Fruit fly (Drosophila melanogaster) whole organism, wandering third instar larva: ENCODE data around the gene CG4297.

Source experiments
- Abd-B ChIP-seq: fragments of >200 bp; optimal IDR thresholded peaks from 2 replicates; lab custom pipeline; 2017; ENCODE audit warnings: missing biosample characterization, missing genetic modification characterization
- CG32264 ChIP-seq: fragments of 200-800 bp; sonication (Bioruptor generic); optimal IDR thresholded peaks from 2 replicates; lab custom pipeline; 2016; ENCODE audit warnings: missing biosample characterization, missing genetic modification characterization
- CG9705 ChIP-seq: fragments of 200-800 bp; sonication (Bioruptor generic); optimal IDR thresholded peaks from 2 replicates; lab custom pipeline; 2018; ENCODE audit warnings: missing biosample characterization, mild to moderate bottlenecking, missing genetic modification characterization
- CrebA ChIP-seq: fragments of 200-800 bp; sonication (Bioruptor generic); optimal IDR thresholded peaks from 2 replicates; lab custom pipeline; 2016; ENCODE audit warnings: missing biosample characterization, mild to moderate bottlenecking, missing genetic modification characterization, borderline replicate concordance
- Dfd ChIP-seq: fragments of >200 bp; optimal IDR thresholded peaks from 2 replicates; lab custom pipeline; 2017; ENCODE audit warnings: missing biosample characterization, missing genetic modification characterization
- Dif ChIP-seq: fragments of 200-275, 200-300 bp; sonication (Bioruptor generic); optimal IDR thresholded peaks from 2 replicates; lab custom pipeline; 2018; ENCODE audit warnings: missing biosample characterization, missing genetic modification characterization; ENCODE audit not compliant: partially characterized antibody
- GATAd ChIP-seq: sonication (Bioruptor generic); optimal IDR thresholded peaks from 2 replicates; lab custom pipeline; 2016; ENCODE audit warnings: missing biosample characterization, missing genetic modification characterization
- HLH106 ChIP-seq: fragments of 200-800 bp; optimal IDR thresholded peaks from 3 replicates; lab custom pipeline; 2019; ENCODE audit warnings: missing biosample characterization, mild to moderate bottlenecking, missing genetic modification characterization, moderate library complexity
- Hnf4 ChIP-seq: fragments of 200-800 bp; sonication (Bioruptor generic); optimal IDR thresholded peaks from 2 replicates; lab custom pipeline; 2016; ENCODE audit warnings: missing biosample characterization, mild to moderate bottlenecking, missing genetic modification characterization
- Hr78 ChIP-seq: fragments of >200 bp; optimal IDR thresholded peaks from 2 replicates; lab custom pipeline; 2017; ENCODE audit warnings: missing biosample characterization, missing genetic modification characterization
- Hr83 ChIP-seq: fragments of 200-300 bp; sonication (Bioruptor generic); optimal IDR thresholded peaks from 2 replicates; lab custom pipeline; 2016; ENCODE audit warnings: missing biosample characterization, mild to moderate bottlenecking, missing genetic modification characterization, moderate library complexity; ENCODE audit not compliant: poor library complexity, severe bottlenecking
- Jra ChIP-seq: sonication (Bioruptor generic); optimal IDR thresholded peaks from 2 replicates; lab custom pipeline; 2016; ENCODE audit warnings: missing biosample characterization, missing genetic modification characterization
- Mio ChIP-seq: sonication (Bioruptor generic); optimal IDR thresholded peaks from 2 replicates; lab custom pipeline; 2016; ENCODE audit warnings: missing biosample characterization, missing genetic modification characterization
- Myc ChIP-seq: fragments of >200 bp; optimal IDR thresholded peaks from 2 replicates; lab custom pipeline; 2017
- N ChIP-seq: fragments of >200 bp; optimal IDR thresholded peaks from 2 replicates; lab custom pipeline; 2018; ENCODE audit warnings: missing biosample characterization, missing external identifiers, missing genetic modification characterization
- OdsH ChIP-seq: fragments of 200-800 bp; sonication (Bioruptor generic); optimal IDR thresholded peaks from 2 replicates; lab custom pipeline; 2016; ENCODE audit warnings: missing biosample characterization, mild to moderate bottlenecking, missing genetic modification characterization
- Rel ChIP-seq, 2 experiments: fragments of 200-800 bp; sonication (Bioruptor generic) in 1 of 2; optimal IDR thresholded peaks; 2 replicates in 1 of 2; 3 replicates in 1 of 2; lab custom pipeline; 2016 to 2019; ENCODE audit warnings: mild to moderate bottlenecking in 2 of 2, missing biosample characterization in 2 of 2, missing genetic modification characterization in 2 of 2, moderate library complexity in 1 of 2
- Sp1 ChIP-seq: fragments of 200-800 bp; sonication (Bioruptor generic); optimal IDR thresholded peaks from 3 replicates; lab custom pipeline; 2019; ENCODE audit warnings: missing biosample characterization, mild to moderate bottlenecking, missing genetic modification characterization, moderate library complexity
- Vsx2 ChIP-seq: fragments of 200-300, 225-300 bp; sonication (Bioruptor generic); optimal IDR thresholded peaks from 2 replicates; lab custom pipeline; 2018; ENCODE audit warnings: missing biosample characterization, missing genetic modification characterization; ENCODE audit not compliant: partially characterized antibody
- br ChIP-seq: fragments of 200-800 bp; sonication (Bioruptor generic); optimal IDR thresholded peaks from 2 replicates; lab custom pipeline; 2016; ENCODE audit warnings: missing biosample characterization, missing genetic modification characterization
- brk ChIP-seq: fragments of 200-800 bp; sonication (Bioruptor generic); optimal IDR thresholded peaks from 2 replicates; lab custom pipeline; 2016; ENCODE audit warnings: missing biosample characterization, mild to moderate bottlenecking, missing genetic modification characterization
- dl ChIP-seq, 2 experiments: fragments of 175-275, 200-275 bp in 1 of 2; fragments of 200-275 bp in 1 of 2; sonication (Bioruptor generic); optimal IDR thresholded peaks; lab custom pipeline; 2018; ENCODE audit warnings: mild to moderate bottlenecking in 2 of 2, missing biosample characterization in 2 of 2, missing genetic modification characterization in 2 of 2, moderate library complexity in 2 of 2; ENCODE audit not compliant: partially characterized antibody in 2 of 2, insufficient read depth in 1 of 2
- dmrt93B ChIP-seq: fragments of 200-800 bp; sonication (Bioruptor generic); optimal IDR thresholded peaks from 2 replicates; lab custom pipeline; 2018; ENCODE audit warnings: missing biosample characterization, mild to moderate bottlenecking, missing genetic modification characterization
- dsf ChIP-seq: sonication (Bioruptor generic); optimal IDR thresholded peaks from 2 replicates; lab custom pipeline; 2016; ENCODE audit warnings: missing biosample characterization, missing genetic modification characterization, borderline replicate concordance
- ey ChIP-seq: fragments of 200-800 bp; sonication (Bioruptor generic); optimal IDR thresholded peaks from 2 replicates; lab custom pipeline; 2016; ENCODE audit warnings: missing biosample characterization, missing genetic modification characterization
- foxo ChIP-seq, 2 experiments: fragments of 200-800 bp; sonication (Bioruptor generic); optimal IDR thresholded peaks; 2 replicates in 1 of 2; 3 replicates in 1 of 2; lab custom pipeline; 2016 to 2017; ENCODE audit warnings: missing biosample characterization in 2 of 2, missing genetic modification characterization in 2 of 2
- fru ChIP-seq: fragments of 200-800 bp; sonication (Bioruptor generic); optimal IDR thresholded peaks from 3 replicates; lab custom pipeline; 2016; ENCODE audit warnings: missing biosample characterization, mild to moderate bottlenecking, missing genetic modification characterization
- h ChIP-seq: fragments of 200-800 bp; sonication (Bioruptor generic); optimal IDR thresholded peaks from 3 replicates; lab custom pipeline; 2016; ENCODE audit warnings: missing biosample characterization, mild to moderate bottlenecking, missing genetic modification characterization
- jim ChIP-seq: fragments of 175-275, 200-325 bp; sonication (Bioruptor generic); optimal IDR thresholded peaks from 2 replicates; lab custom pipeline; 2016; ENCODE audit warnings: missing biosample characterization, mild to moderate bottlenecking, missing genetic modification characterization
- lola ChIP-seq: fragments of >200 bp; optimal IDR thresholded peaks from 2 replicates; lab custom pipeline; 2017; ENCODE audit warnings: missing biosample characterization, missing genetic modification characterization
- pan ChIP-seq: fragments of >200 bp; optimal IDR thresholded peaks from 2 replicates; lab custom pipeline; 2017
- psq ChIP-seq: fragments of 200-800 bp; sonication (Bioruptor generic); optimal IDR thresholded peaks from 3 replicates; lab custom pipeline; 2017; ENCODE audit warnings: missing biosample characterization, mild to moderate bottlenecking, missing genetic modification characterization, moderate library complexity
- rgr ChIP-seq: fragments of 200-800 bp; sonication (Bioruptor generic); optimal IDR thresholded peaks from 3 replicates; lab custom pipeline; 2016; ENCODE audit warnings: missing biosample characterization, mild to moderate bottlenecking, missing genetic modification characterization
- sage ChIP-seq: fragments of 200-800 bp; sonication (Bioruptor generic); optimal IDR thresholded peaks from 2 replicates; lab custom pipeline; 2016; ENCODE audit warnings: missing biosample characterization, mild to moderate bottlenecking, missing genetic modification characterization
- sv ChIP-seq: fragments of 200-800 bp; sonication (Bioruptor generic); optimal IDR thresholded peaks from 3 replicates; lab custom pipeline; 2016; ENCODE audit warnings: missing biosample characterization, missing genetic modification characterization
- tai ChIP-seq: sonication (Bioruptor generic); optimal IDR thresholded peaks from 2 replicates; lab custom pipeline; 2016; ENCODE audit warnings: missing biosample characterization, missing genetic modification characterization
- usp ChIP-seq: fragments of >200 bp; optimal IDR thresholded peaks from 2 replicates; lab custom pipeline; 2017; ENCODE audit warnings: missing biosample characterization, missing genetic modification characterization
- woc ChIP-seq: sonication (Bioruptor generic); optimal IDR thresholded peaks from 2 replicates; lab custom pipeline; 2016; ENCODE audit warnings: missing biosample characterization, mild to moderate bottlenecking, missing genetic modification characterization

Gene CG4297

dm6 chr2L:480196-480511 is 8.2 kb upstream of the CG4297 start:
- TF ChIP-seq HLH106 (tag; lab: Kevin White, UChicago) (no peak), Dif (GFP tag; lab: Kevin White, UChicago) (peak; percentile 43), Mio (GFP tag; lab: Kevin White, UChicago) (no peak), dl (GFP tag; optimal IDR thresholded peaks at IDR 0.05; lab: Kevin White, UChicago; ENCODE audit: insufficient read depth in 1 of 2, partially characterized antibody in 2 of 2) (peak in 1 of 2 experiments; percentile 35), h (GFP tag; lab: Kevin White, UChicago) (no peak), brk (GFP tag; lab: Kevin White, UChicago) (no peak), tai (no peak)

DNA sequence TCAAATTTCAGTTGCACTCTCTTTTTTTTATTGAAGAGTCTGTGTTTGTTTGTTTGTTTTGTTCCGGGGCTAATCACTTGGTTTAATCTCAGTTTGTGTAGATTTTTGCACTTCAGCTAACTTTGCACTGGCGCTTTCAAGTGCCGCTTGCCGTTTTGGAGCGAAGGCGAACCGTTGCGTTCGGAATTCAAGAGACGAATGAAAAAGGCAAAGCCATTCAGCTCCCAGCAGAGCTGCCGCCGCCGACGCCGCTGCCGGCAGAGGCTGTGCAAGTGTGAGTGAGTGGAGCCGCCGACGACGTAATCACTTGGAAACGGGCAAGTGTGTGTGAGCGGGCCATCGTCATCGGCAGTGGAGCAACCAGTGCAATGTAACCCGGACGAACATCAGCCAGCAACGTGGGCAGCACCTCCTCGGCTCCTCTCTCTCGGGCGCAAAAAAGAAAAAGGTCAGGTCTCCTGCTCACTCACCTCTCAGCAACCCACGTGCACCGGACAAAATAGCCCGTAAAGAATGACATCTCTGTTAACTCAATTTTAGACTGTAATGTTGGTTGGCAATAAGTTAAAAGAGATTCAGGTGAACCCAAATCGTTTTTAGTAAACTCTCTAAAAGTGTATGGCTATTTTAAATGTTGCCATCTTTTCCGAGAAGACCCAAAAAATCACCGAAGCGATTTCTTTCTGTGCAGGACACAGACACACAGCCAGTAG is 7.6 kb upstream of the CG4297 start, which contains the start of gene cbt:
cbt (minus strand) TSS at position 206 of the 713 bp plus-strand sequence.
- TF ChIP-seq br (GFP tag; lab: Kevin White, UChicago) (peak; percentile 98), dsf (GFP tag; lab: Kevin White, UChicago) (peak; percentile 68), Hnf4 (GFP tag; lab: Kevin White, UChicago) (peak; percentile 91), lola (GFP tag; lab: Kevin White, UChicago) (no peak), Hr83 (GFP tag; lab: Kevin White, UChicago) (peak; percentile 57), Vsx2 (GFP tag; lab: Kevin White, UChicago) (no peak), brk (GFP tag; lab: Kevin White, UChicago) (peak; percentile 94), tai (peak; percentile 93), sage (GFP tag; lab: Kevin White, UChicago) (peak; percentile 84), Dfd (GFP tag; lab: Kevin White, UChicago) (peak; percentile 49), Dif (GFP tag; lab: Kevin White, UChicago) (peak; percentile 66), Myc (lab: Kevin White, UChicago) (no peak), Abd-B (GFP tag; lab: Kevin White, UChicago) (no peak), ey (GFP tag; lab: Kevin White, UChicago) (peak; percentile 99), rgr (GFP tag; lab: Kevin White, UChicago) (peak; percentile 97), Hr78 (GFP tag; lab: Kevin White, UChicago) (no peak), pan (no peak), dmrt93B (GFP tag; lab: Kevin White, UChicago) (peak; percentile 89), Rel (GFP tag; optimal IDR thresholded peaks at IDR 0.05; lab: Kevin White, UChicago) (peak; percentile 88), Rel (tag; optimal IDR thresholded peaks at IDR 0.05; lab: Kevin White, UChicago) (peak; percentile 75), Jra (GFP tag; lab: Kevin White, UChicago) (peak; percentile 93), sv (peak; percentile 96), GATAd (no peak), dl (GFP tag; optimal IDR thresholded peaks at IDR 0.05; lab: Kevin White, UChicago; ENCODE audit: insufficient read depth in 1 of 2, partially characterized antibody in 2 of 2) (peak; percentile 56 to 64), psq (peak; percentile 93), foxo (GFP tag; optimal IDR thresholded peaks at IDR 0.05; lab: Kevin White, UChicago) (peak; percentile 92 to 98), usp (GFP tag; lab: Kevin White, UChicago) (no peak), HLH106 (tag; lab: Kevin White, UChicago) (peak; percentile 96), jim (no peak), Mio (GFP tag; lab: Kevin White, UChicago) (peak; percentile 69), CrebA (GFP tag; lab: Kevin White, UChicago) (peak; percentile 94), fru (GFP tag; lab: Kevin White, UChicago) (peak; percentile 98), Sp1 (GFP tag; lab: Kevin White, UChicago) (peak; percentile 95), N (GFP tag; lab: Kevin White, UChicago) (peak; percentile 43), woc (GFP tag; lab: Kevin White, UChicago) (peak; percentile 95), OdsH (GFP tag; lab: Kevin White, UChicago) (peak; percentile 98), h (GFP tag; lab: Kevin White, UChicago) (peak; percentile 98), CG32264 (GFP tag; lab: Kevin White, UChicago) (peak; percentile 93), CG9705 (peak; percentile 89)
